Worm (Caenorhabditis elegans): Measurements from ENCODE around the gene rga-9.

DNA sequence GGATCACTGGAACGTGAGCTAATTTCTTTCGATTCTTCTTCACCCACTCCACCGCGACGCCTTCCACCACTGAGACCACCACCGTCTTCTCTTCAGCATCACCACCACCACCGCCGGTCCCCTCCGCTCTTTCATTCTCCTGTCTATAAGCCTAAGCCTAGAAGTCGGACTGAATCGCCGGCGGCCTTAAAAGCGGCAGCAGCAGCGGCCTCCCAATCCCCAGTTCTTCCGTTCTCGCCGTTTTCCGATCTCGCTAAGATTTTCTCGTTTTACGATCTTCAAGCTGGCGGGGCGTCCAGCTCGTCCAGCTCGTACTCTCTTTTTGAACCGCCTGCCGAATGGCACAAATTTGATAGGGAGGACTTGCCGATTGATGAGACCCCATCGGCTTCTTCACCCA lies 41.8 kb upstream of the rga-9 start:
- TF ChIP-seq ztf-11 (tag; optimal IDR thresholded peaks at IDR 0.05) (no peak), unc-62 (GFP tag; optimal IDR thresholded peaks at IDR 0.05) (no peak), lin-13 (GFP tag; optimal IDR thresholded peaks at IDR 0.05) (no peak)
